Worm (Caenorhabditis elegans): ENCODE measurements around the gene F28C6.8.

DNA sequence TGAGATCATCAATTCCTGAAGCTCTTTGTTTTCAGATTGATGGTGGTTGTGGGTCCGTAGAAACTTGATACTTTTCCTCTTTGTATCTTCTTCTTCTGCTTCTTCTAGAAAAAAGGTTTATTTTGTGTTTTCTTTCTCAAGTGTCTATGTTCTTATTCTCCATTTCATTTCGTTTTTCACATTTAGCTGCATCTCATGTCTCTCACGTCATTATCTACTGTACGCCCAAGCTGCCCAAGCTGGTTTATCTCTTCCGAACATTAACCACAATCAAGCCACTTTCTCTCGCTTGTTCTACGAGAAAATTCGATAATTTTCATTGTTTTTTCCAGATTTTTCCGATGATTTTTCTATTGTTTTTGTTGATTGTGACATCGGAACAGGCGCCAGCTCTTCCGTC lies 7.4 kb upstream of the F28C6.8 start, which contains the start of gene F28C6.5:
- TF ChIP-seq him-1 (tag; optimal IDR thresholded peaks at IDR 0.05) (no peak), W03F9.2 (tag; optimal IDR thresholded peaks at IDR 0.05) (no peak)

Data from whole organism, L4/young adult.